Fruit fly (Drosophila melanogaster): ENCODE results near the gene CG9643.

DNA sequence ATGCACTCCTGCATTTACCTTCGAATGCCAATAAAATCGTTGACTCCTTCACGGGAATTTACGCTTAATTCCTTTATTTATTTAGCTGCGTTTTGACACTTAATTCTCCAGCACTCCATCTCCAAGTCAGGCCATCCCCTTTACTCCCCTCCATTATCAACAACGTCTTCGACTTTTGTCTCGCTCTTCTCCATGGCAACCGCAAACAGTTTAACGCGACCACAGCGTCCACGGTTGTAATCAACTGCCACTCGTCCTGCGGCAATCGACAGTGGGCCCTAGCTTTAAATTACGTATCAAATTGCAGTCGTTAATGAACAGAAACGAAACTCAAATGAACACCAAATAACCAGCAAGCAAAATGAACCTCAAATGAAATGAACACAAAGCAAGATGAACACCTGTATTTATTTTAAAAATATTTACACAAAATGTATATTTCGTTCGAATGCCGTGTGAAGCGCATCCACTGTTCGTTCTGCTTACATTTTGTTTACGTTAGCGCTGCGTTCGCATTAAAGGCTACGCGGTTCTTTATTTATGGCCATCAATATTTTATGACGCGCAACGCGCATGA lies 47.4 kb downstream of the CG9643 start:
- TF ChIP-seq lola (GFP tag; optimal IDR thresholded peaks at IDR 0.05) = no peak
- no peak for TF ChIP-seq Jra (GFP tag; optimal IDR thresholded peaks at IDR 0.05)
- peak; percentile 46 for TF ChIP-seq h (GFP tag; optimal IDR thresholded peaks at IDR 0.05)
- no peak for TF ChIP-seq dsf (GFP tag; optimal IDR thresholded peaks at IDR 0.05; ENCODE audit: borderline replicate concordance)
- TF ChIP-seq tai (GFP tag; optimal IDR thresholded peaks at IDR 0.05) = no peak
- TF ChIP-seq usp (GFP tag; optimal IDR thresholded peaks at IDR 0.05) = no peak
- no peak for TF ChIP-seq Hr83 (GFP tag; optimal IDR thresholded peaks at IDR 0.05; ENCODE audit: poor library complexity, severe bottlenecking)
- TF ChIP-seq pan (optimal IDR thresholded peaks at IDR 0.05) = no peak
- TF ChIP-seq N (GFP tag; optimal IDR thresholded peaks at IDR 0.05) = no peak
- no peak for TF ChIP-seq Myc (optimal IDR thresholded peaks at IDR 0.05)
- TF ChIP-seq OdsH (GFP tag; optimal IDR thresholded peaks at IDR 0.05) = no peak
- no peak for TF ChIP-seq Dif (GFP tag; optimal IDR thresholded peaks at IDR 0.05; ENCODE audit: partially characterized antibody)
- no peak for TF ChIP-seq dl (GFP tag; optimal IDR thresholded peaks at IDR 0.05; ENCODE audit: insufficient read depth in 1 of 2, partially characterized antibody in 2 of 2)
